Worm (Caenorhabditis elegans): Measurements from ENCODE around the gene gba-1.

DNA sequence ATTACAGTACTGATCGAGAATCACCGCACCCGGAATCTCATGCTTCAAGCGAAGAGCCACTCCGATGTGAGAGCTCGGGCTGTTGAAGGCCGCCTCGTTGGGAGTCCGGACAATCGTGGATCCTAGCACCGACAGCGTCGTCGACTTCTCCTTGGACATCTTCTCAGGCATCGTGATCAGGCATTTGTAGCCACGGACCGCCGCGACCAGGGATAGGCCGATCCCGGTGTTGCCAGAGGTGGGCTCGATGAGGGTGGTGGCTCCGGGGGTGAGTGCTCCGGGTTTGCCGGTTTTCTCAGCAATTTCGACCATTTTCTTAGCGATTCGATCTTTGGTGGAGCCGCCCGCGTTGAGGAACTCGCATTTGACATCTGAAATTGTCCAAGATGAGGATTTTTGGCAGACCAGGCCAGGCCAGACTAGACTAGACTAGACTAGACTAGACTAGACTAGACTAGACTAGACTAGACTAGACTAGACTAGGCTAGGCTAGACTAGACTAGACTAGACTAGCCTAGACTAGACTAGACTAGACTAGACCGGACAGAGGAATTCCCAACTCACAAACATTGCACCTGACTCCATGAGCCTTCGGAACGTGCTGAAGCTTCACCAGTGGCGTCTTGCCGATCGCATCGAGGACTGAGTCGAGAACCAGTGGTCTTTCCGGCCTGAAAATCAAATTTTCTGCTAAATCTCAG, 44.8 kb downstream of the gba-1 start:
- no peak for TF ChIP-seq ztf-4 (tag; optimal IDR thresholded peaks at IDR 0.05)
- TF ChIP-seq ceh-82 (tag; optimal IDR thresholded peaks at IDR 0.05) = no peak
- TF ChIP-seq fos-1 (tag; optimal IDR thresholded peaks at IDR 0.05) = no peak
- TF ChIP-seq elt-3 (tag; optimal IDR thresholded peaks at IDR 0.05) = no peak
- TF ChIP-seq zag-1 (tag; optimal IDR thresholded peaks at IDR 0.05) = no peak
- no peak for TF ChIP-seq nhr-237 (tag; optimal IDR thresholded peaks at IDR 0.05)
- no peak for TF ChIP-seq tbx-2 (tag; optimal IDR thresholded peaks at IDR 0.05)
- no peak for TF ChIP-seq nhr-28 (tag; optimal IDR thresholded peaks at IDR 0.05)
- no peak for TF ChIP-seq nhr-77 (tag; optimal IDR thresholded peaks at IDR 0.05)
- TF ChIP-seq lsy-12 (tag; optimal IDR thresholded peaks at IDR 0.05) = no peak
- no peak for TF ChIP-seq unc-62 (GFP tag; optimal IDR thresholded peaks at IDR 0.05)
- TF ChIP-seq aly-2 (tag; optimal IDR thresholded peaks at IDR 0.05) = no peak
